Fruit fly (Drosophila melanogaster) ovary, adult (tissue): ENCODE measurements around the gene Saysd1.

ENCODE experiments used
- CG17801 ChIP-seq: fragments of 200-800 bp; optimal IDR thresholded peaks from 2 replicates; lab custom pipeline; 2019; ENCODE audit warnings: missing biosample characterization, mild to moderate bottlenecking, missing genetic modification characterization, moderate library complexity; ENCODE audit not compliant: partially characterized antibody

Saysd1 gene

dm6 chr3R:25232271-25232989 lies 17.4 kb upstream of the Saysd1 start, which contains the start of gene Cad96Cb:
TSS of gene Cad96Cb (minus strand) at chr3R:25232321.
- peak; percentile 6 for TF ChIP-seq CG17801 (GFP tag; lab: Kevin White, UChicago)

- TF ChIP-seq CG17801 (GFP tag; lab: Kevin White, UChicago) = no peak
Observed at dm6 chr3R:25225483-25225882, 10.5 kb upstream of the Saysd1 start.

dm6 chr3R:25221203-25221807 lies 6.3 kb upstream of the Saysd1 start, which contains the start of gene Alg9:
TSS of gene Alg9 (plus strand) at chr3R:25221589.
- peak; percentile 0 for TF ChIP-seq CG17801 (GFP tag; lab: Kevin White, UChicago)

- TF ChIP-seq CG17801 (GFP tag; lab: Kevin White, UChicago) = no peak
Observed at dm6 chr3R:25219018-25219417, 4.0 kb upstream of the Saysd1 start, which contains the start of gene CG31103. TSS of gene CG31103 (plus strand) at chr3R:25219318.

dm6 chr3R:25215997-25216396 lies 1.0 kb upstream of the Saysd1 start, which contains the start of gene CG31106:
TSS of gene CG31106 (plus strand) at chr3R:25216297.
- TF ChIP-seq CG17801 (GFP tag; lab: Kevin White, UChicago) = no peak

dm6 chr3R:25209207-25209606 lies 5.8 kb downstream of the Saysd1 start:
- TF ChIP-seq CG17801 (GFP tag; lab: Kevin White, UChicago) = no peak

dm6 chr3R:25208767-25209075 lies 6.3 kb downstream of the Saysd1 start:
- TF ChIP-seq CG17801 (GFP tag; lab: Kevin White, UChicago) = no peak

dm6 chr3R:25208042-25208766 lies 6.8 kb downstream of the Saysd1 start, which contains the start of gene Cad96Ca:
TSS of gene Cad96Ca (minus strand) at chr3R:25208283.
- no peak for TF ChIP-seq CG17801 (GFP tag; lab: Kevin White, UChicago)

- TF ChIP-seq CG17801 (GFP tag; lab: Kevin White, UChicago) = no peak
Observed at dm6 chr3R:25207405-25208003, 7.5 kb downstream of the Saysd1 start.

dm6 chr3R:25205413-25205977 lies 9.5 kb downstream of the Saysd1 start:
- no peak for TF ChIP-seq CG17801 (GFP tag; lab: Kevin White, UChicago)

dm6 chr3R:25199321-25199868 lies 15.6 kb downstream of the Saysd1 start, which contains the start of gene CG13654:
TSS of gene CG13654 (plus strand) at chr3R:25199818.
- no peak for TF ChIP-seq CG17801 (GFP tag; lab: Kevin White, UChicago)

- TF ChIP-seq CG17801 (GFP tag; lab: Kevin White, UChicago) = no peak
Observed at dm6 chr3R:25194723-25195577, 20.0 kb downstream of the Saysd1 start, which contains the start of gene CG13653. TSS of gene CG13653 (plus strand) at chr3R:25195527.

- TF ChIP-seq CG17801 (GFP tag; lab: Kevin White, UChicago) = no peak
Observed at dm6 chr3R:25193726-25194204, 21.2 kb downstream of the Saysd1 start, which contains the start of gene lobo. TSS of gene lobo (minus strand) at chr3R:25193776.
